Worm (Caenorhabditis elegans): ENCODE data around the gene hch-1.
A peak's percentile ranks its signal among the peaks of the same experiment; 100 is the strongest.

Gene hch-1

DNA sequence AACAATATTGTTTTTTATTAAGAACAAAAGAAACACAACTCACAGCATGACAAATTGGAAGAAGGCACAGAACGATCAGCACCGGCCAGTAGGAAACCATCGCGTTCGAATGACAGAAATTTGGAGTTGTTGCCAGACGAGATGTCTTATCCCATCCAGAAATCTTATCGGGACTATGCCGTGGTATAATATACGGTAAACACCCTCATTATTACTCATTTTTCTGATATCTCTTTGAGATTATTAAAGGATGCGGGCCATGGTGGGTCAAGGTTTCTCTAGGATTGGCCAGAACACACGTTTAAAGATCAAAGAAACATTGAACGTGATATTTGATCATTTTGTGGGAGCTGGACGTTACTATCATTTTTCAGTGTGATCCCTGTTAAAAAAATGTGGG, at the start of gene hch-1:
TSS of gene hch-1 (minus strand) at position 112 of the 400 bp plus-strand sequence.
- no peak for TF ChIP-seq ref-1 (GFP tag; conservative IDR thresholded peaks at IDR 0.05)
- TF ChIP-seq flt-1 (GFP tag; IDR thresholded peaks at IDR 0.05) = no peak
- TF ChIP-seq med-1 (GFP tag; optimal IDR thresholded peaks at IDR 0.05; ENCODE audit: insufficient read depth) = no peak
- TF ChIP-seq ztf-29 (GFP tag; IDR thresholded peaks at IDR 0.05) = no peak
- TF ChIP-seq cog-1 (tag; optimal IDR thresholded peaks at IDR 0.05) = no peak
- TF ChIP-seq tab-1 (GFP tag; IDR thresholded peaks at IDR 0.05) = no peak
- TF ChIP-seq T22C8.4 (GFP tag; IDR thresholded peaks at IDR 0.05) = no peak
- no peak for TF ChIP-seq klf-2 (GFP tag; conservative IDR thresholded peaks at IDR 0.05)
- no peak for TF ChIP-seq ztf-23 (GFP tag; IDR thresholded peaks at IDR 0.05)

- TF ChIP-seq cog-1 (tag; optimal IDR thresholded peaks at IDR 0.05) (peak; percentile 61), T22C8.4 (GFP tag; IDR thresholded peaks at IDR 0.05) (no peak), ztf-23 (GFP tag; IDR thresholded peaks at IDR 0.05) (no peak), ztf-29 (GFP tag; IDR thresholded peaks at IDR 0.05) (no peak), med-1 (GFP tag; optimal IDR thresholded peaks at IDR 0.05; ENCODE audit: insufficient read depth) (no peak), ref-1 (GFP tag; conservative IDR thresholded peaks at IDR 0.05) (no peak), tab-1 (GFP tag; IDR thresholded peaks at IDR 0.05) (no peak), flt-1 (GFP tag; IDR thresholded peaks at IDR 0.05) (peak; percentile 70; the same call in 1 of the 2 replicates)
Measured at ce11 chrX:14746948-14747347, 47.2 kb upstream of the hch-1 start, which contains the start of gene C05G5.2. Gene C05G5.2 (plus strand): TSS chrX:14747303.

DNA sequence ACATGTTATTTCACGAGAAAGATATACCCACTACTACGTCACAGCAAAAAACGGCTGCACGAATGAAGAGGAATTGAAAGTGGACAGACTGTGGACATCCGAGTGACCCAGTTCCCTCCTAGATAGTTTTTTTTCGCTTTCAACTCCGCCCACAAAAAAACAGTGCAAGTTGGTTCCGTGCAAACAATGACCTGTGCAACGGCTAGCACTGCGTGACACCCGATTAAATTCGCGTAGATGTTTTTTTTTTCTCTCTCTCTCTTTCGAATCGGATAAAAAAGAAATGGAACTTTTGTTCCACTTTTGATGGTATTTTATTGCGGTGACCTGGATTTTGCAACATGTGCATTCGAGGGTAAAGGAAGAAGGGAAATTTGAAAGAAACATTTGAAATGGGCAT, 45.4 kb upstream of the hch-1 start:
- no peak for TF ChIP-seq ref-1 (GFP tag; conservative IDR thresholded peaks at IDR 0.05)
- TF ChIP-seq med-1 (GFP tag; optimal IDR thresholded peaks at IDR 0.05; ENCODE audit: insufficient read depth) = no peak
- no peak for TF ChIP-seq cog-1 (tag; optimal IDR thresholded peaks at IDR 0.05)
- no peak for TF ChIP-seq flt-1 (GFP tag; IDR thresholded peaks at IDR 0.05)
- TF ChIP-seq tab-1 (GFP tag; IDR thresholded peaks at IDR 0.05) = no peak
- no peak for TF ChIP-seq klf-2 (GFP tag; conservative IDR thresholded peaks at IDR 0.05)
- TF ChIP-seq ztf-29 (GFP tag; IDR thresholded peaks at IDR 0.05) = no peak
- TF ChIP-seq T22C8.4 (GFP tag; IDR thresholded peaks at IDR 0.05) = no peak

ce11 chrX:14744496-14744895, 44.7 kb upstream of the hch-1 start:
- TF ChIP-seq ztf-29 (GFP tag; IDR thresholded peaks at IDR 0.05) (no peak), ztf-23 (GFP tag; IDR thresholded peaks at IDR 0.05) (0 out of 2 replicates have a peak, but pooled peaks have one; percentile 24), med-1 (GFP tag; optimal IDR thresholded peaks at IDR 0.05; ENCODE audit: insufficient read depth) (no peak)

DNA sequence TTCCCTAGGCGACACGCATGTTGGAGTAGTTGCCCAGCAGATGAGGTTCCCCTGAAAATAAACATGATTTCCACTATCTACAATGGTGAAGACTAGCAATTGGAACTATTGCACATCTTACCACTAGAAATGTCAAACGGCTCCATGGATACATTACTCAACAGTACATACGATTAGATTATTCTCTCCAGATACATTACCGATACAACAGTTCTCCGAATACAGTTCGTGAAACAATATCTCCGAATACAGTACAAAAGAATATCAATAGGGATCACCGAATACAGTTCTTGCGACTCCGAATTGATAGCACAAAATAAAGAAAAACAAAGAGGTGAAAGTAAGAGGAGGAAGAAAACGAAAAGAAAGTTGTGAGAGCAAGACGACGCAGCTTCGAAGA, 44.0 kb upstream of the hch-1 start, which contains the start of gene C05G5.7:
TSS of gene C05G5.7 (minus strand) at position 1 of the 400 bp plus-strand sequence.
- TF ChIP-seq cog-1 (tag; optimal IDR thresholded peaks at IDR 0.05) = no peak
- no peak for TF ChIP-seq ztf-23 (GFP tag; IDR thresholded peaks at IDR 0.05)
- TF ChIP-seq med-1 (GFP tag; optimal IDR thresholded peaks at IDR 0.05; ENCODE audit: insufficient read depth) = no peak
- no peak for TF ChIP-seq ztf-29 (GFP tag; IDR thresholded peaks at IDR 0.05)
- TF ChIP-seq klf-2 (GFP tag; conservative IDR thresholded peaks at IDR 0.05) = no peak
- TF ChIP-seq tab-1 (GFP tag; IDR thresholded peaks at IDR 0.05) = no peak
- TF ChIP-seq ref-1 (GFP tag; conservative IDR thresholded peaks at IDR 0.05) = no peak
- no peak for TF ChIP-seq T22C8.4 (GFP tag; IDR thresholded peaks at IDR 0.05)

- TF ChIP-seq flt-1 (GFP tag; IDR thresholded peaks at IDR 0.05) (no peak), klf-2 (GFP tag; conservative IDR thresholded peaks at IDR 0.05) (no peak), med-1 (GFP tag; optimal IDR thresholded peaks at IDR 0.05; ENCODE audit: insufficient read depth) (no peak), cog-1 (tag; optimal IDR thresholded peaks at IDR 0.05) (no peak), ref-1 (GFP tag; conservative IDR thresholded peaks at IDR 0.05) (no peak), ztf-29 (GFP tag; IDR thresholded peaks at IDR 0.05) (no peak), ztf-23 (GFP tag; IDR thresholded peaks at IDR 0.05) (no peak), T22C8.4 (GFP tag; IDR thresholded peaks at IDR 0.05) (no peak), tab-1 (GFP tag; IDR thresholded peaks at IDR 0.05) (no peak)
Measured at ce11 chrX:14743210-14743609, 43.4 kb upstream of the hch-1 start.

DNA sequence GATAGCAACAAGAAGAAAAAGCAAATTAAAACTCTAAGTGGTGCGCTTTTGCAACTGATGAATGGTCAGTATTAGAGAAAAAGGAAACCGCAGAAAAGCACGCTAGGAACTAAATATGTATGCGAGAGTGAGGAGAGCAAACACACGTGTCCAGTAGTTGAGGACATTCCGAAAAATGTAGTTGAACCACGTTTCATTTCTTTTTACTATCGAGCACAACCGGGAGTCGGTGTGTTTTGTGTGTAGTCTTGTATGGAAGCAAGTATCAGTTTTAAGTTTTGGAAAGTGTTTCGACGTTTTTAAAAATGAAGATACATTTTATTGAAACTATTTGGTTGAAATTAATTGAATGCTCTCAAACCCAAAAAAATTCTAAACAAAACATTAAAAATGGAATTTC, 40.2 kb upstream of the hch-1 start, which contains the start of gene C05G5.1:
TSS of gene C05G5.1 (minus strand) at position 101 of the 400 bp plus-strand sequence.
- TF ChIP-seq klf-2 (GFP tag; conservative IDR thresholded peaks at IDR 0.05) (no peak), cog-1 (tag; optimal IDR thresholded peaks at IDR 0.05) (no peak), tab-1 (GFP tag; IDR thresholded peaks at IDR 0.05) (no peak), ztf-29 (GFP tag; IDR thresholded peaks at IDR 0.05) (no peak), ztf-23 (GFP tag; IDR thresholded peaks at IDR 0.05) (no peak), flt-1 (GFP tag; IDR thresholded peaks at IDR 0.05) (no peak), ref-1 (GFP tag; conservative IDR thresholded peaks at IDR 0.05) (no peak)

DNA sequence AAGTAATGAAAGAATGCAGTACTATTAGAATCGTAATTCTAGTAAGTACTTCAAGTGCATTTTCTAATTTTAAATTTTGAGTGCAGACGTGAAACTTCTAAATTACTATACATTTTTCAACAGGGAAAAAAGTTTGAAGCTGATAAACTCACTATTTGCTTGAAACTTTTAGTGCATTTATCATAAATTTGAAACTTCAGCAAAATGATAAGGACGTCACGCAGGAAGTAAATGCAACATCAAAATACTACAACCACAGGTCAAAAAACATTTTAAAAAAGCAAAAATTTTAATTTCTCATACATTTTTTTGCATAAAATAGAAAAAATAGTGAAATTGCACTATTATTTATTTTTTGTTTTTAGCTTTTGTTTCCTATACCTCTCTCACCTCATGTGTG, 39.7 kb upstream of the hch-1 start:
- TF ChIP-seq klf-2 (GFP tag; conservative IDR thresholded peaks at IDR 0.05) (no peak), ref-1 (GFP tag; conservative IDR thresholded peaks at IDR 0.05) (no peak), tab-1 (GFP tag; IDR thresholded peaks at IDR 0.05) (no peak), flt-1 (GFP tag; IDR thresholded peaks at IDR 0.05) (no peak), T22C8.4 (GFP tag; IDR thresholded peaks at IDR 0.05) (no peak), med-1 (GFP tag; optimal IDR thresholded peaks at IDR 0.05; ENCODE audit: insufficient read depth) (no peak), cog-1 (tag; optimal IDR thresholded peaks at IDR 0.05) (no peak), ztf-29 (GFP tag; IDR thresholded peaks at IDR 0.05) (no peak), ztf-23 (GFP tag; IDR thresholded peaks at IDR 0.05) (no peak)

- TF ChIP-seq tab-1 (GFP tag; IDR thresholded peaks at IDR 0.05) (no peak), cog-1 (tag; optimal IDR thresholded peaks at IDR 0.05) (no peak), flt-1 (GFP tag; IDR thresholded peaks at IDR 0.05) (no peak), ztf-29 (GFP tag; IDR thresholded peaks at IDR 0.05) (no peak), ref-1 (GFP tag; conservative IDR thresholded peaks at IDR 0.05) (no peak), klf-2 (GFP tag; conservative IDR thresholded peaks at IDR 0.05) (no peak), ztf-23 (GFP tag; IDR thresholded peaks at IDR 0.05) (no peak), med-1 (GFP tag; optimal IDR thresholded peaks at IDR 0.05; ENCODE audit: insufficient read depth) (no peak), T22C8.4 (GFP tag; IDR thresholded peaks at IDR 0.05) (no peak)
Measured at ce11 chrX:14737623-14738022, 37.8 kb upstream of the hch-1 start.
